Fruit fly (Drosophila melanogaster) whole organism, pupa: ENCODE results near the gene CG43796.

Experiments
- CG10348 ChIP-seq: fragments of 200-800 bp; sonication (Bioruptor generic); IDR thresholded peaks from 2 replicates; pipeline ENCODE4 v1.3.6; 2022; ENCODE audit warnings: missing biosample characterization, missing genetic modification characterization
- CG12605 ChIP-seq: fragments of 200-800 bp; sonication (Bioruptor generic); IDR thresholded peaks from 2 replicates; pipeline ENCODE4 v1.3.6; 2022; ENCODE audit warnings: missing biosample characterization, missing genetic modification characterization
- CG13204 ChIP-seq: fragments of 200-800 bp; sonication (Bioruptor generic); optimal IDR thresholded peaks from 2 replicates; lab custom pipeline; 2018; ENCODE audit warnings: missing biosample characterization, mild to moderate bottlenecking, missing genetic modification characterization, moderate library complexity
- CG14655 ChIP-seq: fragments of 200-800 bp; sonication (Bioruptor generic); optimal IDR thresholded peaks from 3 replicates; lab custom pipeline; 2017; ENCODE audit warnings: mild to moderate bottlenecking, missing biosample characterization, missing genetic modification reagents, missing genetic modification characterization
- CG15710 ChIP-seq: fragments of 200-800 bp; sonication (Bioruptor generic); optimal IDR thresholded peaks from 2 replicates; lab custom pipeline; 2018; ENCODE audit warnings: missing biosample characterization, mild to moderate bottlenecking, missing genetic modification characterization, moderate library complexity
- CG17806 ChIP-seq: fragments of 200-800 bp; sonication (Bioruptor generic); optimal IDR thresholded peaks from 2 replicates; lab custom pipeline; 2018; ENCODE audit warnings: missing biosample characterization, mild to moderate bottlenecking, missing genetic modification characterization, moderate library complexity
- CG32121 ChIP-seq: fragments of 200-800 bp; sonication (Bioruptor generic); IDR thresholded peaks from 2 replicates; pipeline ENCODE4 v1.3.6; 2022; ENCODE audit warnings: missing biosample characterization, missing genetic modification characterization
- CG34367 ChIP-seq: fragments of 200-800 bp; sonication (Bioruptor generic); optimal IDR thresholded peaks from 2 replicates; lab custom pipeline; 2018; ENCODE audit warnings: missing biosample characterization, mild to moderate bottlenecking, missing genetic modification characterization
- CG4496 ChIP-seq: fragments of 200-800 bp; sonication (Bioruptor generic); IDR thresholded peaks from 3 replicates; pipeline ENCODE4 v1.3.6; 2022; ENCODE audit warnings: missing biosample characterization, missing genetic modification characterization
- CG8159 ChIP-seq: fragments of 200-800 bp; sonication (Bioruptor generic); optimal IDR thresholded peaks from 3 replicates; lab custom pipeline; 2018; ENCODE audit warnings: missing biosample characterization, mild to moderate bottlenecking, missing genetic modification characterization, moderate library complexity
- CG8301 ChIP-seq: fragments of 200-800 bp; sonication (Bioruptor generic); optimal IDR thresholded peaks from 2 replicates; lab custom pipeline; 2018; ENCODE audit warnings: missing biosample characterization, mild to moderate bottlenecking, missing genetic modification characterization
- CG9948 ChIP-seq: fragments of 200-800 bp; sonication (Bioruptor generic); optimal IDR thresholded peaks from 2 replicates; lab custom pipeline; 2018; ENCODE audit warnings: missing biosample characterization, mild to moderate bottlenecking, missing genetic modification characterization, moderate library complexity
- D1 ChIP-seq: fragments of 200-800 bp; sonication (Bioruptor generic); optimal IDR thresholded peaks from 2 replicates; lab custom pipeline; 2018; ENCODE audit warnings: missing biosample characterization, mild to moderate bottlenecking, missing genetic modification characterization, moderate library complexity
- EcR ChIP-seq: fragments of 200-800 bp; sonication (Bioruptor generic); optimal IDR thresholded peaks from 3 replicates; lab custom pipeline; 2019; ENCODE audit warnings: missing biosample characterization, missing genetic modification characterization, mild to moderate bottlenecking, moderate library complexity, missing genetic modification reagents
- Ets98B ChIP-seq: fragments of 200-800 bp; sonication (Bioruptor generic); IDR thresholded peaks from 2 replicates; pipeline ENCODE4 v1.3.6; 2022; ENCODE audit warnings: missing biosample characterization, missing genetic modification characterization
- Pif1A ChIP-seq: fragments of 200-800 bp; sonication (Bioruptor generic); optimal IDR thresholded peaks from 3 replicates; lab custom pipeline; 2016; ENCODE audit warnings: missing biosample characterization, missing genetic modification characterization
- Pif1B ChIP-seq: fragments of 200-800 bp; sonication (Bioruptor generic); optimal IDR thresholded peaks from 3 replicates; lab custom pipeline; 2016; ENCODE audit warnings: missing biosample characterization, missing genetic modification characterization
- Snoo ChIP-seq: fragments of 200-800 bp; sonication (Bioruptor generic); optimal IDR thresholded peaks from 3 replicates; lab custom pipeline; 2017; ENCODE audit warnings: missing biosample characterization, mild to moderate bottlenecking, missing genetic modification characterization, inconsistent platforms
- fd96Ca ChIP-seq: fragments of 200-800 bp; sonication (Bioruptor generic); IDR thresholded peaks from 3 replicates; pipeline ENCODE4 v1.3.6; 2022; ENCODE audit warnings: missing biosample characterization, missing genetic modification characterization
- gl ChIP-seq: fragments of 200-800 bp; sonication (Bioruptor generic); optimal IDR thresholded peaks from 2 replicates; lab custom pipeline; 2018; ENCODE audit warnings: missing biosample characterization, mild to moderate bottlenecking, missing genetic modification characterization
- rn ChIP-seq: fragments of 200-800 bp; sonication (Bioruptor generic); IDR thresholded peaks from 2 replicates; pipeline ENCODE4 v1.3.6; 2022; ENCODE audit warnings: missing biosample characterization, missing genetic modification characterization

Gene CG43796

DNA sequence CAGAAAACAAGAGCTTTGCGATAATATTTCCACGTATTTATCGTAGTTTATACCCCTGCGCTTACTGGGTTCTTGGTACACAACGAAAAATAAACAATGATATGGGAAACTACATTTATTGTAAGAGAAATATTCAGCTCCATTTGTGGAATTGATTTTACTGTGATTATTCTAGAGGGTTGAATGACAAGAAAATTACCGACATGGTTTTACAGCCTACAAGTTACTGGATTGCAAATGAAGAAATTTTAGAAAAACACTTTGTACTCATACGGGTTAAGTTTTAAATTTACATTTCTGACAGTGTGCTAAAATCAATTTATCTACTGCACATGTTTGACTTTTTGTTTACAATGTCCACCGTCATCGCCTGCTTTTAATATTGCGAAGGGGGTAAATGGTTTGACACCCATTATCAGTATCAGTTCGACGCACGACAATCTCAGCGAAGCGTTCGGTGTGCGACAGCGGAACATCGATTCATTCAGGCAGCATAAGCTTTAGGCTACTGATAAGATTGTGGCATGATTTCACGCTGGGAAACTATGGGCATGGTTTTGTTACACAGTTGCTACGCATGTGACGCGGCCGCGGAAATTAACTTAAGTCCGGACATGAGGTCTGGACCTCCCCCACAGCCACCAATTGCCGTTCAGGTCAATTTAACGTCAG, 20.3 kb upstream of the CG43796 start:
- TF ChIP-seq Ets98B (no peak), gl (tag; lab: Kevin White, UChicago) (no peak), rn (GFP tag; lab: Robert Waterston, UW) (no peak), CG8301 (tag; lab: Kevin White, UChicago) (no peak), CG34367 (tag; lab: Kevin White, UChicago) (no peak), Snoo (tag; lab: Kevin White, UChicago) (no peak), CG14655 (peak; percentile 22), CG9948 (tag; lab: Kevin White, UChicago) (peak; percentile 34), CG13204 (GFP tag; lab: Kevin White, UChicago) (no peak), EcR (GFP tag; lab: Kevin White, UChicago) (peak; percentile 44), CG4496 (GFP tag; lab: Robert Waterston, UW) (no peak), Pif1B (no peak), Pif1A (GFP tag; lab: Kevin White, UChicago) (peak; percentile 14), fd96Ca (GFP tag; lab: Robert Waterston, UW) (0 out of 3 replicates have a peak, but pooled peaks have one; percentile 11), CG17806 (peak; percentile 25), CG8159 (tag; lab: Kevin White, UChicago) (peak; percentile 33), CG12605 (GFP tag; lab: Robert Waterston, UW) (no peak), CG15710 (peak; percentile 10), CG32121 (no peak), D1 (tag; lab: Kevin White, UChicago) (no peak), CG10348 (GFP tag; lab: Robert Waterston, UW) (no peak)
- TF ChIP-seq, all 21 proteins: peak for 8

DNA sequence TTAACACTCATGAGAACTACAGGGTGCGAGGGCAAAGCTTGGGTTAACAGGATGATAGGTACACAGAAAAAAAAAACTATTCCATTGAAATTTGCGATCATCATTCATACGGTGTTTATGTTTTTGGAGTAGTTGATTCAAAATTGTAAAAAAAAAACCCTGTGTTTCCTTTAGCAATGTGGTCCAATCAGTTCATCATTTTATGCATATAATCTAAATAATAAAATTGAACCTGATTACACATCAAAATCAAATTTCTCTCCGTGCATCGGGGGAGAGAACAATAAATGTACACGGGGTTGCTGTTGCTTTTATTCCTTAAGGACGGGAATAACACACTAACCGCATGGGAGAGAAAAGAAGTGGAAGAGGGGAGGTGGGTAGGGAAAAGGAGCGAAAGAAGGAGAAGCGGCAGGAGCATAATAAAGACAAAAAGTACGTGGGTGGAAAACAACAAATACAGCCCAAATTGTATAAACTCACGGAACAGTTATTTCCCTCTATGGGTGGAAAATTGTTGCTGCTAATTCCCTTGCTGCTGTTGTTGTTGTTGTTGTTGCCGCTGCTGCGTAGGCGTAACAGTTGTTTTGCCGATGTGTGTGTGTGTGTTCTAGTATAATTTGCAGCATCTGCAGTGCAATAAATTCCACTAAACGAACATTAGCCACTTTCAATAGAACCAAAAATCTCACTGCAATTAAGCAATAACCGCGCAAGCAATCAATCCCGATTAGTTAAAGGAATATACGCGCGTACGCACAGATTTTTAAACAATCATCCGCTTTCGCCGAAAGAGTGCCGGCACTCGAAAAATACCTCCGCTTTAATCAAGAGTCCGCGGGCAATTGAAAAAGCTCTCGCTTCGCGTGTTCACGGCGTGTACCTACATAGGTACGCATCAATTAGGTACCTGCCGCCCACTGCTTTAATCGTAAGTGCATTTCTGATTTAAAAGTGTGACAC, 18.7 kb upstream of the CG43796 start, which contains the start of gene Agpat2:
Gene Agpat2 (minus strand): TSS at position 851 of the 963 bp plus-strand sequence.
- TF ChIP-seq CG12605 (GFP tag; lab: Robert Waterston, UW) (0 out of 2 replicates have a peak, but pooled peaks have one; percentile 25), CG8159 (tag; lab: Kevin White, UChicago) (peak; percentile 77), CG34367 (tag; lab: Kevin White, UChicago) (peak; percentile 23), CG15710 (peak; percentile 64), Pif1A (GFP tag; lab: Kevin White, UChicago) (peak; percentile 74), D1 (tag; lab: Kevin White, UChicago) (peak; percentile 15), CG17806 (peak; percentile 72), CG10348 (GFP tag; lab: Robert Waterston, UW) (no peak), CG14655 (peak; percentile 44), CG8301 (tag; lab: Kevin White, UChicago) (peak; percentile 37), Ets98B (no peak), CG4496 (GFP tag; lab: Robert Waterston, UW) (peak; percentile 43; the same call in 1 of the 3 replicates), gl (tag; lab: Kevin White, UChicago) (peak; percentile 2), EcR (GFP tag; lab: Kevin White, UChicago) (no peak), CG32121 (no peak), fd96Ca (GFP tag; lab: Robert Waterston, UW) (no peak), Snoo (tag; lab: Kevin White, UChicago) (peak; percentile 62), Pif1B (peak; percentile 70), CG9948 (tag; lab: Kevin White, UChicago) (peak; percentile 60)

dm6 chr2L:8464107-8464582, 18.0 kb upstream of the CG43796 start, which contains the start of gene prg:
TSS of gene prg (plus strand) at chr2L:8464488.
- peak; percentile 55 for TF ChIP-seq CG14655
- peak; percentile 53 for TF ChIP-seq CG12605 (GFP tag; lab: Robert Waterston, UW)
- peak; percentile 61 for TF ChIP-seq CG8159 (tag; lab: Kevin White, UChicago)
- TF ChIP-seq rn (GFP tag; lab: Robert Waterston, UW), result no peak
- TF ChIP-seq CG17806, result peak; percentile 44
- no peak for TF ChIP-seq gl (tag; lab: Kevin White, UChicago)
- no peak for TF ChIP-seq fd96Ca (GFP tag; lab: Robert Waterston, UW)
- no peak for TF ChIP-seq CG13204 (GFP tag; lab: Kevin White, UChicago)
- TF ChIP-seq Pif1B, result peak; percentile 45
- peak; percentile 58 for TF ChIP-seq EcR (GFP tag; lab: Kevin White, UChicago)
- peak; percentile 39 for TF ChIP-seq D1 (tag; lab: Kevin White, UChicago)
- no peak for TF ChIP-seq CG10348 (GFP tag; lab: Robert Waterston, UW)
- peak; percentile 30 for TF ChIP-seq CG34367 (tag; lab: Kevin White, UChicago)
- peak; percentile 56; the same call in 1 of the 2 replicates for TF ChIP-seq CG32121
- TF ChIP-seq CG8301 (tag; lab: Kevin White, UChicago), result peak; percentile 58
- TF ChIP-seq CG9948 (tag; lab: Kevin White, UChicago), result peak; percentile 5
- TF ChIP-seq CG4496 (GFP tag; lab: Robert Waterston, UW), result peak; percentile 70
- peak; percentile 50 for TF ChIP-seq CG15710
- TF ChIP-seq Pif1A (GFP tag; lab: Kevin White, UChicago), result peak; percentile 78
- TF ChIP-seq Ets98B, result peak; percentile 37
- TF ChIP-seq Snoo (tag; lab: Kevin White, UChicago), result peak; percentile 49

dm6 chr2L:8466643-8467042, 15.5 kb upstream of the CG43796 start, which contains the start of gene dachs:
TSS of gene dachs (plus strand) at chr2L:8466817.
- TF ChIP-seq CG8159 (tag; lab: Kevin White, UChicago) (no peak), Pif1A (GFP tag; lab: Kevin White, UChicago) (no peak), CG9948 (tag; lab: Kevin White, UChicago) (no peak), CG15710 (no peak)
